Worm (Caenorhabditis elegans): ENCODE results near the gene Y110A2AR.1.

DNA sequence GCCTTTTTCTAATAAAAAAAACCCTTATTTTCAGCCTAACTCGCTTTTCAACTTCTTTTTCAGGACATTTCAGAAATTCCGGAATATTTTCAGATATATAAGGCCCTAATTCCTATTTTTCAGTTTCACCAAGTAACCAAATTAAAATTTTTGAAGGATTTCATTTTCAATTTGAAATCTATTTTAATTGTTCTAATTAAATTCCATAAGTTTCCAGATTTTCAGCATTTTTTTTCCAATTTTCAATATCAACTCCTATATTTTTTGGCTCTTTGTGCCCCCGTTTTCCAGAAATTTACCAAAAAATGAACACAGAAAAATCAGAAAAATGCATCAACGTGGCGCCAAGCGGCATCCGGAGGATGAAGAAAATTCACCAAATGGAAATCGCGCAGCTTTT is 44.7 kb upstream of the Y110A2AR.1 start, which contains the start of gene Y110A2AL.1:
- no peak for TF ChIP-seq scrt-1 (GFP tag; IDR thresholded peaks at IDR 0.05)
- no peak for TF ChIP-seq aly-1 (tag; optimal IDR thresholded peaks at IDR 0.05)
- TF ChIP-seq B0310.2 (tag; optimal IDR thresholded peaks at IDR 0.05), result no peak

Data from whole organism, early embryonic.